Fruit fly (Drosophila melanogaster) whole organism, embryonic: ENCODE measurements around the gene Gyc89Da.
A peak's percentile ranks its signal among the peaks of the same experiment; 100 is the strongest.

Experiments
- Abd-B ChIP-seq: fragments of 200-800 bp; sonication (Bioruptor generic); optimal IDR thresholded peaks from 2 replicates; lab custom pipeline; 2018; ENCODE audit warnings: missing biosample characterization, mild to moderate bottlenecking, missing genetic modification characterization, moderate library complexity
- BEAF-32 ChIP-seq: fragments of 200-800 bp; sonication (Bioruptor generic); optimal IDR thresholded peaks from 3 replicates; lab custom pipeline; 2017; ENCODE audit warnings: missing biosample characterization, missing genetic modification characterization, mild to moderate bottlenecking, moderate library complexity, missing genetic modification reagents
- CG10321 ChIP-seq: fragments of 200-800 bp; sonication (Bioruptor generic); IDR thresholded peaks from 2 replicates; pipeline ENCODE4 v1.3.6; 2022; ENCODE audit warnings: missing biosample characterization, missing genetic modification characterization
- CG10366 ChIP-seq: fragments of 200-800 bp; sonication (Bioruptor generic); IDR thresholded peaks from 2 replicates; pipeline ENCODE4 v1.3.6; 2022; ENCODE audit warnings: missing biosample characterization, missing genetic modification characterization
- CG11695 ChIP-seq: fragments of 200-800 bp; sonication (Bioruptor generic); IDR thresholded peaks from 3 replicates; pipeline ENCODE4 v1.3.6; 2022; ENCODE audit warnings: missing biosample characterization, missing genetic modification characterization
- CG12659 ChIP-seq: fragments of 200-800 bp; sonication (Bioruptor generic); optimal IDR thresholded peaks from 3 replicates; lab custom pipeline; 2017; ENCODE audit warnings: mild to moderate bottlenecking, missing biosample characterization, missing genetic modification reagents, missing genetic modification characterization
- CG15073 ChIP-seq: fragments of 200-800 bp; sonication (Bioruptor generic); optimal IDR thresholded peaks from 2 replicates; lab custom pipeline; 2016; ENCODE audit warnings: missing biosample characterization, missing genetic modification characterization
- CG1603 ChIP-seq: fragments of 200-800 bp; sonication (Bioruptor generic); optimal IDR thresholded peaks from 2 replicates; lab custom pipeline; 2019; ENCODE audit warnings: missing biosample characterization, mild to moderate bottlenecking, missing genetic modification characterization, moderate library complexity
- CG1647 ChIP-seq: fragments of 200-800 bp; sonication (Bioruptor generic); optimal IDR thresholded peaks from 3 replicates; lab custom pipeline; 2016; ENCODE audit warnings: missing biosample characterization, missing genetic modification characterization
- CG17328 ChIP-seq: fragments of 200-800 bp; sonication (Bioruptor generic); IDR thresholded peaks from 2 replicates; pipeline ENCODE4 v1.3.6; 2022; ENCODE audit warnings: missing biosample characterization, missing genetic modification characterization
- CG18599 ChIP-seq: fragments of 200-800 bp; sonication (Bioruptor generic); optimal IDR thresholded peaks from 3 replicates; lab custom pipeline; 2017; ENCODE audit warnings: missing biosample characterization, missing genetic modification characterization, mild to moderate bottlenecking, moderate library complexity, missing genetic modification reagents
- CG2116 ChIP-seq: fragments of 200-800 bp; sonication (Bioruptor generic); optimal IDR thresholded peaks from 3 replicates; lab custom pipeline; 2018; ENCODE audit warnings: missing biosample characterization, mild to moderate bottlenecking, missing genetic modification characterization
- CG2712 ChIP-seq: fragments of 200-800 bp; optimal IDR thresholded peaks from 3 replicates; lab custom pipeline; 2019; ENCODE audit warnings: missing biosample characterization, mild to moderate bottlenecking, missing genetic modification characterization, moderate library complexity
- CG34376 ChIP-seq: fragments of 200-800 bp; sonication (Bioruptor generic); optimal IDR thresholded peaks from 2 replicates; lab custom pipeline; 2018; ENCODE audit warnings: missing biosample characterization, mild to moderate bottlenecking, missing genetic modification characterization
- CG4404 ChIP-seq: fragments of 200-800 bp; sonication (Bioruptor generic); IDR thresholded peaks from 2 replicates; pipeline ENCODE4 v1.3.6; 2022; ENCODE audit warnings: missing biosample characterization, missing genetic modification characterization
- CG9609 ChIP-seq: fragments of 200-800 bp; sonication (Bioruptor generic); optimal IDR thresholded peaks from 3 replicates; lab custom pipeline; 2016; ENCODE audit warnings: missing biosample characterization, missing genetic modification characterization
- CG9727 ChIP-seq: fragments of 200-800 bp; sonication (Bioruptor generic); optimal IDR thresholded peaks from 3 replicates; lab custom pipeline; 2017; ENCODE audit warnings: missing biosample characterization, mild to moderate bottlenecking, missing genetic modification characterization
- Camta ChIP-seq: fragments of 200-800 bp; sonication (Bioruptor generic); optimal IDR thresholded peaks from 2 replicates; lab custom pipeline; 2016; ENCODE audit warnings: missing biosample characterization, missing genetic modification characterization
- GATAe ChIP-seq: fragments of 200-800 bp; sonication (Bioruptor generic); conservative IDR thresholded peaks from 2 replicates; pipeline ENCODE4 v1.3.6; 2022; ENCODE audit warnings: missing biosample characterization, missing genetic modification characterization
- Hr78 ChIP-seq, 2 experiments: fragments of 200-800 bp in 1 of 2; fragments of >200 bp in 1 of 2; sonication (Bioruptor generic) in 1 of 2; optimal IDR thresholded peaks; 2 replicates each; lab custom pipeline; 2017 to 2019; ENCODE audit warnings: missing biosample characterization in 2 of 2, missing genetic modification characterization in 2 of 2, mild to moderate bottlenecking in 1 of 2, moderate library complexity in 1 of 2
- Mes4 ChIP-seq: fragments of 200-800 bp; sonication (Bioruptor generic); optimal IDR thresholded peaks from 2 replicates; lab custom pipeline; 2016; ENCODE audit warnings: missing biosample characterization, missing genetic modification characterization
- Mrtf ChIP-seq: fragments of 200-800 bp; sonication (Bioruptor generic); IDR thresholded peaks from 3 replicates; pipeline ENCODE4 v1.3.6; 2022; ENCODE audit warnings: missing biosample characterization, missing genetic modification characterization
- Oaz ChIP-seq: fragments of 200-800 bp; sonication (Bioruptor generic); IDR thresholded peaks from 2 replicates; pipeline ENCODE4 v1.3.6; 2022; ENCODE audit warnings: missing biosample characterization, missing genetic modification characterization
- Pdp1 ChIP-seq, 2 experiments: fragments of 200-800 bp; sonication (Bioruptor generic); optimal IDR thresholded peaks; 3 replicates each; lab custom pipeline; 2016; ENCODE audit warnings: missing biosample characterization in 2 of 2, missing genetic modification characterization in 2 of 2, mild to moderate bottlenecking in 1 of 2, moderate library complexity in 1 of 2
- Ptx1 ChIP-seq: fragments of 200-800 bp; sonication (Bioruptor generic); IDR thresholded peaks from 2 replicates; pipeline ENCODE4 v1.3.6; 2022; ENCODE audit warnings: missing biosample characterization, missing genetic modification characterization
- Sox100B ChIP-seq: fragments of 200-800 bp; sonication (Bioruptor generic); optimal IDR thresholded peaks from 3 replicates; lab custom pipeline; 2018; ENCODE audit warnings: missing biosample characterization, mild to moderate bottlenecking, missing genetic modification characterization
- Sry-δ ChIP-seq: fragments of 200-800 bp; sonication (Bioruptor generic); optimal IDR thresholded peaks from 2 replicates; lab custom pipeline; 2016; ENCODE audit warnings: missing biosample characterization, missing genetic modification characterization
- ab ChIP-seq: fragments of 200-800 bp; sonication (Bioruptor generic); optimal IDR thresholded peaks from 2 replicates; lab custom pipeline; 2016; ENCODE audit warnings: missing biosample characterization, missing genetic modification characterization
- al ChIP-seq: fragments of 200-800 bp; sonication (Bioruptor generic); IDR thresholded peaks from 2 replicates; pipeline ENCODE4 v1.3.6; 2022; ENCODE audit warnings: missing biosample characterization, missing genetic modification characterization
- bbx ChIP-seq: fragments of 200-800 bp; sonication (Bioruptor generic); IDR thresholded peaks from 2 replicates; pipeline ENCODE4 v1.3.6; 2022; ENCODE audit warnings: missing biosample characterization, missing genetic modification characterization; ENCODE audit not compliant: partially characterized antibody
- br ChIP-seq: fragments of >200 bp; optimal IDR thresholded peaks from 2 replicates; lab custom pipeline; 2017
- dmrt11E ChIP-seq: fragments of 200-800 bp; sonication (Bioruptor generic); optimal IDR thresholded peaks from 3 replicates; lab custom pipeline; 2018; ENCODE audit warnings: missing biosample characterization, mild to moderate bottlenecking, missing genetic modification characterization, moderate library complexity
- dmrt99B ChIP-seq: fragments of 200-800 bp; sonication (Bioruptor generic); optimal IDR thresholded peaks from 2 replicates; lab custom pipeline; 2018; ENCODE audit warnings: missing biosample characterization, mild to moderate bottlenecking, missing genetic modification characterization, moderate library complexity
- emc ChIP-seq: fragments of 200-800 bp; sonication (Bioruptor generic); optimal IDR thresholded peaks from 2 replicates; lab custom pipeline; 2016; ENCODE audit warnings: missing biosample characterization, missing genetic modification characterization
- fd64A ChIP-seq: fragments of 200-800 bp; sonication (Bioruptor generic); optimal IDR thresholded peaks from 3 replicates; lab custom pipeline; 2018; ENCODE audit warnings: missing biosample characterization, mild to moderate bottlenecking, missing genetic modification characterization
- gcm ChIP-seq: fragments of 200-800 bp; sonication (Bioruptor generic); optimal IDR thresholded peaks from 2 replicates; lab custom pipeline; 2019; ENCODE audit warnings: missing biosample characterization, mild to moderate bottlenecking, missing genetic modification characterization, moderate library complexity
- grau ChIP-seq: fragments of 200-800 bp; optimal IDR thresholded peaks from 3 replicates; lab custom pipeline; 2019; ENCODE audit warnings: missing biosample characterization, mild to moderate bottlenecking, missing genetic modification characterization, moderate library complexity
- gsb-n ChIP-seq: fragments of 200-800 bp; sonication (Bioruptor generic); optimal IDR thresholded peaks from 3 replicates; lab custom pipeline; 2018; ENCODE audit warnings: missing biosample characterization, mild to moderate bottlenecking, missing genetic modification characterization
- ham ChIP-seq: fragments of 200-800 bp; sonication (Bioruptor generic); IDR thresholded peaks from 2 replicates; pipeline ENCODE4 v1.3.6; 2022; ENCODE audit warnings: missing biosample characterization, missing genetic modification characterization
- lilli ChIP-seq: fragments of 200-800 bp; sonication (Bioruptor generic); optimal IDR thresholded peaks from 3 replicates; lab custom pipeline; 2016; ENCODE audit warnings: missing biosample characterization, missing genetic modification characterization
- nau ChIP-seq: fragments of 200-800 bp; sonication (Bioruptor generic); optimal IDR thresholded peaks from 3 replicates; lab custom pipeline; 2017; ENCODE audit warnings: missing biosample characterization, mild to moderate bottlenecking, missing genetic modification characterization, missing genetic modification reagents
- pros ChIP-seq: fragments of 200-800 bp; sonication (Bioruptor generic); optimal IDR thresholded peaks from 3 replicates; lab custom pipeline; 2019; ENCODE audit warnings: missing biosample characterization, mild to moderate bottlenecking, missing genetic modification characterization, moderate library complexity
- pzg ChIP-seq: fragments of 200-800 bp; sonication (Bioruptor generic); optimal IDR thresholded peaks from 3 replicates; lab custom pipeline; 2018; ENCODE audit warnings: missing biosample characterization, mild to moderate bottlenecking, missing genetic modification characterization, moderate library complexity
- ssp ChIP-seq: fragments of 200-800 bp; sonication (Bioruptor generic); IDR thresholded peaks from 2 replicates; pipeline ENCODE4 v1.3.6; 2022; ENCODE audit warnings: missing biosample characterization, missing genetic modification characterization
- stc ChIP-seq: fragments of 200-800 bp; sonication (Bioruptor generic); IDR thresholded peaks from 2 replicates; pipeline ENCODE4 v1.3.6; 2022; ENCODE audit warnings: missing biosample characterization, missing genetic modification characterization
- sug ChIP-seq: fragments of 200-800 bp; optimal IDR thresholded peaks from 2 replicates; lab custom pipeline; 2019; ENCODE audit warnings: missing biosample characterization, mild to moderate bottlenecking, missing genetic modification characterization, moderate library complexity
- vnd ChIP-seq: fragments of 200-800 bp; sonication (Bioruptor generic); IDR thresholded peaks from 3 replicates; pipeline ENCODE4 v1.3.6; 2022; ENCODE audit warnings: missing biosample characterization, missing genetic modification characterization; ENCODE audit not compliant: partially characterized antibody
- wek ChIP-seq: fragments of 200-800 bp; sonication (Bioruptor generic); optimal IDR thresholded peaks from 3 replicates; lab custom pipeline; 2018; ENCODE audit warnings: missing biosample characterization, mild to moderate bottlenecking, missing genetic modification characterization, moderate library complexity
- zen ChIP-seq: fragments of 200-800 bp; sonication (Bioruptor generic); optimal IDR thresholded peaks from 3 replicates; lab custom pipeline; 2018; ENCODE audit warnings: missing biosample characterization, mild to moderate bottlenecking, missing genetic modification characterization, moderate library complexity

Gyc89Da gene

DNA sequence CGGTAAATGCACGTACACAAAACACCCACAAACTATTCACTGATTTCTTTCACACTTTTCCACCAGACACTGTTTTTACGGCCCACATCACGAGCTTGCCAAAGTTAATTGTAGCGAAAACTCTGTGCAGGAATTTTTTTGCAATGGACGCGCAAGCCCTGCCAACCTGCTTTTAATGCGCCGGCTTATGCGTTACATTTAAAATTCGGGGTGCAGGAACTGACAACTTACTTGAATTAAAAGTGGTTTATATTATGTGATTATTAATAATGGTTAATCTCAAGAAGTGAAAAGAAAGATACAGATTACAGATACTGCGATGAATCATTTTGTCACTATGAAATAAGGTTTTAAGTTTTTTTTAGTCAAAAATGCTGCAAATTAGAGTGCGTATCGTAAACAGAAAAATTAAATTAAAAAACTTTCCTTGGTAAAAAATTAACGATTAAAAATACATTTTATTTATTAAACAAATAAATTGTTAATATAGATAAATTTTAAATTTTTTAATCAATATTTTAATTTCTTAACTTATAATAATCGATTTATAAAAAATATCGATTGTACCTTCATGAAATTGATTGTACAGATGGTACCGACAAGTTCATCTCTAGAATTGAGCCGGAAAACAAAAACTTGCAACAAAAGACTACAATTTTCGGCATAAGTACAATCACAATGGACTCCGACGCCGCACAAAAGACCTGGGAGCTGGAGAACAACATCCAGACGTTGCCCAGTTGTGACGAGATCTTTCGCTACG lies 2.7 kb upstream of the Gyc89Da start, which contains the start of the genes CG42232 and CSN5 (continued):
- TF ChIP-seq Camta (GFP tag; lab: Kevin White, UChicago) (peak; percentile 22), pros (GFP tag; lab: Kevin White, UChicago) (no peak), BEAF-32 (GFP tag; lab: Kevin White, UChicago) (peak; percentile 57), lilli (GFP tag; lab: Kevin White, UChicago) (no peak), CG11695 (no peak), CG9609 (peak; percentile 0), Pdp1 (GFP tag; optimal IDR thresholded peaks at IDR 0.05; lab: Kevin White, UChicago) (peak in 1 of 2 experiments; percentile 36), CG18599 (peak; percentile 64), Abd-B (GFP tag; lab: Kevin White, UChicago) (no peak), CG12659 (GFP tag; lab: Kevin White, UChicago) (peak; percentile 73), grau (no peak), ssp (GFP tag; lab: Robert Waterston, UW) (no peak), Mrtf (no peak), Oaz (GFP tag; lab: Robert Waterston, UW) (no peak), CG10366 (GFP tag; lab: Robert Waterston, UW) (no peak; the same call in 1 of the 2 replicates), al (GFP tag; lab: Robert Waterston, UW) (no peak), emc (GFP tag; lab: Kevin White, UChicago) (no peak), CG17328 (peak; percentile 44; the same call in 1 of the 2 replicates), CG2116 (GFP tag; lab: Kevin White, UChicago) (peak; percentile 67), CG9727 (peak; percentile 68), CG4404 (no peak), fd64A (GFP tag; lab: Kevin White, UChicago) (no peak), ab (GFP tag; lab: Kevin White, UChicago) (no peak), CG2712 (tag; lab: Kevin White, UChicago) (peak; percentile 2), zen (tag; lab: Kevin White, UChicago) (peak; percentile 59), CG15073 (no peak), gsb-n (tag; lab: Kevin White, UChicago) (no peak), CG10321 (no peak), sug (tag; lab: Kevin White, UChicago) (no peak), CG34376 (GFP tag; lab: Kevin White, UChicago) (no peak), br (no peak), nau (no peak), CG1647 (GFP tag; lab: Kevin White, UChicago) (peak; percentile 46), stc (GFP tag; lab: Robert Waterston, UW) (0 out of 2 replicates have a peak, but pooled peaks have one; percentile 33), vnd (no peak), Mes4 (GFP tag; lab: Kevin White, UChicago) (no peak), dmrt11E (peak; percentile 68), CG1603 (no peak), Hr78 (GFP tag; optimal IDR thresholded peaks at IDR 0.05; lab: Kevin White, UChicago) (no peak), GATAe (GFP tag; lab: Robert Waterston, UW) (no peak), pzg (peak; percentile 50), wek (no peak), Ptx1 (peak; percentile 63; the same call in 1 of the 2 replicates), gcm (no peak), Sry-δ (GFP tag; lab: Kevin White, UChicago) (peak; percentile 66), Sox100B (GFP tag; lab: Kevin White, UChicago) (no peak), bbx (GFP tag; lab: Robert Waterston, UW) (peak; percentile 27; the same call in 1 of the 2 replicates), ham (GFP tag; lab: Robert Waterston, UW) (no peak), dmrt99B (tag; lab: Kevin White, UChicago) (no peak)
